Worm (Caenorhabditis elegans): ENCODE data around the gene mecr-1.

Gene mecr-1

ce11 chrII:13195163-13195562 lies 8.0 kb upstream of the mecr-1 start, which contains the start of gene lec-1 (continued):
- no peak for TF ChIP-seq mxl-1 (tag; optimal IDR thresholded peaks at IDR 0.05)
- peak; percentile 12 for TF ChIP-seq ZK185.1 (tag; optimal IDR thresholded peaks at IDR 0.05; ENCODE audit: poor library complexity, severe bottlenecking)
- TF ChIP-seq tbp1 (GFP tag; optimal IDR thresholded peaks at IDR 0.05) = no peak
- TF ChIP-seq dpl-1 (GFP tag; optimal IDR thresholded peaks at IDR 0.05) = no peak
- TF ChIP-seq C06A6.2 (GFP tag; conservative IDR thresholded peaks at IDR 0.05) = no peak
- TF ChIP-seq ztf-25 (GFP tag; IDR thresholded peaks at IDR 0.05) = no peak
- no peak for TF ChIP-seq repo-1 (tag; optimal IDR thresholded peaks at IDR 0.05)
- TF ChIP-seq F22D6.2 (tag; optimal IDR thresholded peaks at IDR 0.05) = no peak
- no peak for TF ChIP-seq snpc-1.1 (tag; optimal IDR thresholded peaks at IDR 0.05; ENCODE audit: insufficient read depth)
- no peak for TF ChIP-seq lsl-1 (GFP tag; optimal IDR thresholded peaks at IDR 0.05)
- TF ChIP-seq aptf-2 (GFP tag; conservative IDR thresholded peaks at IDR 0.05) = no peak
- TF ChIP-seq nhr-179 (tag; optimal IDR thresholded peaks at IDR 0.05) = no peak
- TF ChIP-seq ztf-28 (GFP tag; IDR thresholded peaks at IDR 0.05) = no peak
- TF ChIP-seq let-526 (GFP tag; IDR thresholded peaks at IDR 0.05) = no peak
- TF ChIP-seq unc-130 (GFP tag; optimal IDR thresholded peaks at IDR 0.05) = no peak
- no peak for TF ChIP-seq athp-1 (tag; optimal IDR thresholded peaks at IDR 0.05)
- no peak for TF ChIP-seq hsf-1 (GFP tag; IDR thresholded peaks at IDR 0.05)
- TF ChIP-seq K11D2.4 (GFP tag; IDR thresholded peaks at IDR 0.05) = no peak
- no peak for TF ChIP-seq aptf-3 (GFP tag; IDR thresholded peaks at IDR 0.05)

DNA sequence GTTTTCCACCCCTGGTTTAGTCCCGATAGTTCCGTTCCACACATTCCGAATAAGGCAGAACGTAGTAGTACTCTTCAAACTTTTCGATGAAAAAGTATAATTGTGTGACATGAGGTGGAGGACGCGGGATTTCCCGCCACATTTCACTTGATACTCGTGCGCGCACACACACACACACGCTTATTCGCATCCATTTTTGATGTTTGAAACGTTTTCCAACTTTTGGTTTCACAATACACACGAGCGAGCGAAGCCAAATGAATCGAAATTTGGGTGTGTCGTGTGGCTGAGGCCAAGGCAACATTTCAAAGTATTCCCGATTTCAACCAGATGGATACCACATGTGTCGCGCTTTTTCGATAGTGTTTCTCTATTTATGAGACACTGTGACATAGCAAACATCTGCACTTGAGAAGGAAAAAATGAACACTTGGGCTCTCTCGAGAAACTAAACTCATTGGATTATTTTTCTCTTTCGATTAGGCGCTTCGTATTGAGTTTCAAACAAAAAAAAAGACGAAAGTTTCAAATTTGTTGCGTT lies 6.5 kb upstream of the mecr-1 start:
- TF ChIP-seq cebp-1 (GFP tag; IDR thresholded peaks at IDR 0.05) = no peak
- peak; percentile 60 for TF ChIP-seq cebp-1 (tag; optimal IDR thresholded peaks at IDR 0.05)
- no peak for TF ChIP-seq C06A6.2 (GFP tag; conservative IDR thresholded peaks at IDR 0.05)

ce11 chrII:13190412-13190811 lies 3.3 kb upstream of the mecr-1 start:
- TF ChIP-seq nhr-80 (tag; optimal IDR thresholded peaks at IDR 0.05) (peak; percentile 50), F10E7.11 (tag; optimal IDR thresholded peaks at IDR 0.05) (no peak), nfya-2 (GFP tag; IDR thresholded peaks at IDR 0.05) (no peak), mes-4 (tag; optimal IDR thresholded peaks at IDR 0.05) (no peak), let-607 (tag; optimal IDR thresholded peaks at IDR 0.05) (peak; percentile 77 to 83)

- TF ChIP-seq F57C9.4 (tag; optimal IDR thresholded peaks at IDR 0.05) (no peak), ztf-3 (GFP tag; optimal IDR thresholded peaks at IDR 0.05) (no peak), cebp-1 (GFP tag; IDR thresholded peaks at IDR 0.05) (no peak), cebp-1 (tag; optimal IDR thresholded peaks at IDR 0.05) (peak; percentile 10), zim-3 (tag; optimal IDR thresholded peaks at IDR 0.05) (no peak), egrh-3 (GFP tag; IDR thresholded peaks at IDR 0.05) (peak; percentile 10; the same call in 1 of the 2 replicates), mcd-1 (GFP tag; IDR thresholded peaks at IDR 0.05) (peak; percentile 33; the same call in 1 of the 2 replicates), madf-10 (tag; optimal IDR thresholded peaks at IDR 0.05) (peak; percentile 26), zfh-2 (GFP tag; conservative IDR thresholded peaks at IDR 0.05) (peak; percentile 67), nhr-80 (tag; optimal IDR thresholded peaks at IDR 0.05) (no peak)
These were observed 2.2 kb upstream of the mecr-1 start for ce11 chrII:13189363-13189762.

- TF ChIP-seq mcd-1 (GFP tag; IDR thresholded peaks at IDR 0.05) (peak; percentile 37; the same call in 1 of the 2 replicates), B0035.1 (tag; optimal IDR thresholded peaks at IDR 0.05) (no peak), lin-54 (GFP tag; optimal IDR thresholded peaks at IDR 0.05) (peak; percentile 3), nfya-1 (tag; optimal IDR thresholded peaks at IDR 0.05; ENCODE audit: borderline replicate concordance, insufficient read depth) (no peak), madf-6 (GFP tag; IDR thresholded peaks at IDR 0.05) (peak; percentile 29; the same call in 1 of the 2 replicates)
These were observed 970 bp upstream of the mecr-1 start for ce11 chrII:13188084-13188483.

Measured in whole organism, young adult.